Fruit fly (Drosophila melanogaster): ENCODE measurements around the gene CG8833.

- no peak for TF ChIP-seq Ssrp (tag; optimal IDR thresholded peaks at IDR 0.05)
- no peak for TF ChIP-seq kah (GFP tag; optimal IDR thresholded peaks at IDR 0.05)
- TF ChIP-seq gsb-n (tag; optimal IDR thresholded peaks at IDR 0.05), result no peak
These were observed 3.6 kb downstream of the CG8833 start, which contains the start of gene Rgl for dm6 chr3L:13925117-13925726.

Measured in whole organism, embryonic.